Worm (Caenorhabditis elegans) whole organism, midembryonic: ENCODE data around the gene set-2.

Experiments
- T22C8.4 ChIP-seq: fragments of 200-800 bp; sonication (Bioruptor generic); IDR thresholded peaks from 2 replicates; pipeline ENCODE4 v1.3.6; 2022; ENCODE audit warnings: missing genetic modification characterization, missing compliant biosample characterization
- flt-1 ChIP-seq: fragments of 200-800 bp; sonication (Bioruptor generic); IDR thresholded peaks from 2 replicates; pipeline ENCODE4 v1.3.6; 2022; ENCODE audit warnings: missing genetic modification characterization, missing compliant biosample characterization
- klf-2 ChIP-seq: fragments of 200-800 bp; sonication (Bioruptor generic); conservative IDR thresholded peaks from 2 replicates; pipeline ENCODE4 v1.3.6; 2022; ENCODE audit warnings: missing genetic modification reagents, missing genetic modification characterization, missing compliant biosample characterization
- tab-1 ChIP-seq: fragments of 200-800 bp; sonication (Bioruptor generic); IDR thresholded peaks from 2 replicates; pipeline ENCODE4 v1.3.6; 2022; ENCODE audit warnings: missing genetic modification characterization, missing compliant biosample characterization
- ztf-23 ChIP-seq: fragments of 200-800 bp; sonication (Bioruptor generic); IDR thresholded peaks from 2 replicates; pipeline ENCODE4 v1.3.6; 2022; ENCODE audit warnings: missing genetic modification reagents, missing genetic modification characterization, missing compliant biosample characterization

- TF ChIP-seq flt-1 (GFP tag; lab: Robert Waterston, UW) = no peak
- TF ChIP-seq klf-2 = no peak
- TF ChIP-seq T22C8.4 (GFP tag; lab: Robert Waterston, UW) = no peak
- no peak for TF ChIP-seq ztf-23 (GFP tag; lab: Robert Waterston, UW)
- no peak for TF ChIP-seq tab-1
Observed at ce11 chrIII:4967236-4967635, 37.2 kb upstream of the set-2 start.
